Worm (Caenorhabditis elegans) whole organism, L4 larva: ENCODE data around the gene dnc-2.

Experiments
- D1046.2 ChIP-seq: fragments of 200-800 bp; sonication (Bioruptor generic); IDR thresholded peaks from 2 replicates; pipeline ENCODE4 v1.3.6; 2022; ENCODE audit warnings: missing genetic modification characterization, missing compliant biosample characterization
- F26F4.8 ChIP-seq: fragments of 200-800 bp; sonication (Bioruptor generic); conservative IDR thresholded peaks from 2 replicates; pipeline ENCODE4 v1.3.6; 2022; ENCODE audit warnings: missing genetic modification characterization, missing compliant biosample characterization
- F37D6.2 ChIP-seq: sonication (generic microtip); optimal IDR thresholded peaks from 2 replicates; lab custom pipeline; 2016; ENCODE audit warnings: mild to moderate bottlenecking, missing genetic modification characterization, missing compliant biosample characterization
- F49E8.2 ChIP-seq: sonication (generic microtip); optimal IDR thresholded peaks from 2 replicates; lab custom pipeline; 2016; ENCODE audit warnings: missing compliant biosample characterization, mild to moderate bottlenecking, missing genetic modification characterization, borderline replicate concordance
- T20F7.1 ChIP-seq: fragments of 200-800 bp; sonication (Bioruptor generic); optimal IDR thresholded peaks from 2 replicates; lab custom pipeline; 2018; ENCODE audit warnings: mild to moderate bottlenecking, missing genetic modification characterization, missing compliant biosample characterization
- Y75B8A.6 ChIP-seq: fragments of 200-800 bp; sonication (Bioruptor generic); IDR thresholded peaks from 2 replicates; pipeline ENCODE4 v1.3.6; 2022; ENCODE audit warnings: missing genetic modification reagents, missing genetic modification characterization, missing compliant biosample characterization
- ZK546.5 ChIP-seq, 2 experiments: sonication (generic microtip); optimal IDR thresholded peaks; 2 replicates each; lab custom pipeline; 2017; ENCODE audit warnings: missing biosample characterization in 2 of 2, missing genetic modification characterization in 2 of 2
- aha-1 ChIP-seq: fragments of 150-350 bp; peaks from one replicate; lab custom pipeline; 2014; ENCODE audit warnings: missing biosample characterization, missing genetic modification characterization
- aly-2 ChIP-seq: sonication (generic microtip); optimal IDR thresholded peaks from 2 replicates; lab custom pipeline; 2018; ENCODE audit warnings: missing biosample characterization, missing genetic modification characterization
- attf-4 ChIP-seq: sonication (generic microtip); optimal IDR thresholded peaks from 3 replicates; lab custom pipeline; 2017; ENCODE audit warnings: missing biosample characterization, missing genetic modification characterization
- ceh-44 ChIP-seq: fragments of 200-800 bp; sonication (Bioruptor generic); IDR thresholded peaks from 2 replicates; pipeline ENCODE4 v1.3.6; 2022; ENCODE audit warnings: missing genetic modification reagents, missing genetic modification characterization, missing compliant biosample characterization
- ceh-82 ChIP-seq: sonication (generic microtip); optimal IDR thresholded peaks from 2 replicates; lab custom pipeline; 2017; ENCODE audit warnings: missing biosample characterization, missing genetic modification characterization
- daf-16 ChIP-seq, 3 experiments: sonication (generic microtip); optimal IDR thresholded peaks; 2 replicates each; lab custom pipeline; 2016 to 2017; ENCODE audit warnings: missing genetic modification characterization in 3 of 3, missing genetic modification reagents in 3 of 3, mild to moderate bottlenecking in 2 of 3, missing compliant biosample characterization in 2 of 3, missing biosample characterization in 1 of 3, moderate library complexity in 1 of 3
- daf-19 ChIP-seq: fragments of 200-800 bp; sonication (Bioruptor generic); conservative IDR thresholded peaks from 2 replicates; pipeline ENCODE4 v1.3.6; 2022; ENCODE audit warnings: missing genetic modification characterization, missing compliant biosample characterization
- dmd-8 ChIP-seq: fragments of 200-800 bp; sonication (Bioruptor generic); IDR thresholded peaks from 2 replicates; pipeline ENCODE4 v1.3.6; 2022; ENCODE audit warnings: missing genetic modification characterization, missing compliant biosample characterization
- dve-1 ChIP-seq: sonication (generic microtip); optimal IDR thresholded peaks from 2 replicates; lab custom pipeline; 2017; ENCODE audit warnings: antibody characterized with exemption, mild to moderate bottlenecking, missing genetic modification characterization, missing compliant biosample characterization; ENCODE audit not compliant: insufficient read depth
- fkh-10 ChIP-seq: fragments of 150-350 bp; optimal IDR thresholded peaks from 2 replicates; lab custom pipeline; 2014; ENCODE audit warnings: missing biosample characterization, missing genetic modification reagents, missing genetic modification characterization
- fos-1 ChIP-seq: fragments of 150-350 bp; optimal IDR thresholded peaks from 2 replicates; lab custom pipeline; 2014; ENCODE audit warnings: missing biosample characterization, missing genetic modification characterization
- hlh-11 ChIP-seq: fragments of 200-800 bp; sonication (Bioruptor generic); optimal IDR thresholded peaks from 2 replicates; lab custom pipeline; 2018; ENCODE audit warnings: mild to moderate bottlenecking, missing genetic modification characterization, missing compliant biosample characterization
- lin-1 ChIP-seq: fragments of 200-800 bp; sonication (Bioruptor generic); IDR thresholded peaks from 2 replicates; pipeline ENCODE4 v1.3.6; 2022; ENCODE audit warnings: missing genetic modification reagents, missing genetic modification characterization, missing compliant biosample characterization
- lin-13 ChIP-seq: fragments of 150-350 bp; optimal IDR thresholded peaks from 2 replicates; lab custom pipeline; 2014; ENCODE audit warnings: missing biosample characterization, missing genetic modification reagents, missing genetic modification characterization
- lin-15B ChIP-seq: fragments of 150-350 bp; sonication (generic microtip); optimal IDR thresholded peaks from 3 replicates; lab custom pipeline; 2014; ENCODE audit warnings: missing biosample characterization, missing genetic modification characterization
- lin-38 ChIP-seq: fragments of 200-800 bp; sonication (Bioruptor generic); IDR thresholded peaks from 2 replicates; pipeline ENCODE4 v1.3.6; 2022; ENCODE audit warnings: missing genetic modification reagents, missing genetic modification characterization, missing compliant biosample characterization
- lsy-2 ChIP-seq, 2 experiments: fragments of 150-350 bp in 1 of 2; sonication (generic microtip) in 1 of 2; optimal IDR thresholded peaks; 2 replicates each; lab custom pipeline; 2014 to 2017; ENCODE audit warnings: missing biosample characterization in 2 of 2, missing genetic modification characterization in 2 of 2
- mep-1 ChIP-seq: fragments of 150-350 bp; sonication (generic microtip); optimal IDR thresholded peaks from 3 replicates; lab custom pipeline; 2014; ENCODE audit warnings: missing biosample characterization, missing genetic modification characterization
- nhr-111 ChIP-seq: fragments of 200-800 bp; sonication (Bioruptor generic); optimal IDR thresholded peaks from 2 replicates; lab custom pipeline; 2018; ENCODE audit warnings: mild to moderate bottlenecking, missing genetic modification characterization, missing compliant biosample characterization
- nhr-42 ChIP-seq: fragments of 200-800 bp; sonication (Bioruptor generic); IDR thresholded peaks from 2 replicates; pipeline ENCODE4 v1.3.6; 2022; ENCODE audit warnings: missing genetic modification characterization, missing compliant biosample characterization
- nhr-48 ChIP-seq: sonication (generic microtip); optimal IDR thresholded peaks from 2 replicates; lab custom pipeline; 2016; ENCODE audit warnings: mild to moderate bottlenecking, missing genetic modification characterization, missing compliant biosample characterization
- nhr-6 ChIP-seq: fragments of 150-350 bp; optimal IDR thresholded peaks from 2 replicates; lab custom pipeline; 2014; ENCODE audit warnings: missing biosample characterization, missing genetic modification characterization
- php-3 ChIP-seq: fragments of 200-800 bp; sonication (Bioruptor generic); IDR thresholded peaks from 2 replicates; pipeline ENCODE4 v1.3.6; 2022; ENCODE audit warnings: missing genetic modification reagents, missing genetic modification characterization, missing compliant biosample characterization
- rbr-2 ChIP-seq: sonication (generic microtip); optimal IDR thresholded peaks from 2 replicates; lab custom pipeline; 2016; ENCODE audit warnings: missing genotype, missing genetic modification characterization, missing compliant biosample characterization
- saeg-2 ChIP-seq: fragments of 200-800 bp; sonication (Bioruptor generic); IDR thresholded peaks from 2 replicates; pipeline ENCODE4 v1.3.6; 2022; ENCODE audit warnings: missing genetic modification reagents, missing genetic modification characterization, missing compliant biosample characterization
- snpc-1.2 ChIP-seq: fragments of 200-800 bp; sonication (Bioruptor generic); IDR thresholded peaks from 2 replicates; pipeline ENCODE4 v1.3.6; 2022; ENCODE audit warnings: missing genetic modification reagents, missing genetic modification characterization, missing compliant biosample characterization
- spr-3 ChIP-seq: fragments of 200-800 bp; sonication (Bioruptor generic); optimal IDR thresholded peaks from 2 replicates; lab custom pipeline; 2018; ENCODE audit warnings: mild to moderate bottlenecking, missing genetic modification characterization, missing compliant biosample characterization
- tag-97 ChIP-seq: fragments of 200-800 bp; sonication (Bioruptor generic); IDR thresholded peaks from 2 replicates; pipeline ENCODE4 v1.3.6; 2022; ENCODE audit warnings: missing genetic modification characterization, missing compliant biosample characterization
- vab-7 ChIP-seq: fragments of 200-800 bp; sonication (Bioruptor generic); IDR thresholded peaks from 2 replicates; pipeline ENCODE4 v1.3.6; 2022; ENCODE audit warnings: missing genetic modification reagents, missing genetic modification characterization, missing compliant biosample characterization
- ztf-7 ChIP-seq: fragments of 150-350 bp; optimal IDR thresholded peaks from 2 replicates; lab custom pipeline; 2014; ENCODE audit warnings: missing biosample characterization, missing genetic modification characterization

Gene dnc-2

ce11 chrIII:5900709-5901108 lies 24.8 kb downstream of the dnc-2 start (continued):
- TF ChIP-seq daf-16 (GFP tag; optimal IDR thresholded peaks at IDR 0.05; lab: Kevin White, UChicago) (no peak), daf-16 (tag; optimal IDR thresholded peaks at IDR 0.05; lab: Kevin White, UChicago) (peak; percentile 18), dve-1 (tag; lab: Kevin White, UChicago) (peak; percentile 52), attf-4 (tag; lab: Kevin White, UChicago) (no peak), hlh-11 (tag; lab: Kevin White, UChicago) (peak; percentile 23)
- TF ChIP-seq, all 104 proteins: peak for 8

DNA sequence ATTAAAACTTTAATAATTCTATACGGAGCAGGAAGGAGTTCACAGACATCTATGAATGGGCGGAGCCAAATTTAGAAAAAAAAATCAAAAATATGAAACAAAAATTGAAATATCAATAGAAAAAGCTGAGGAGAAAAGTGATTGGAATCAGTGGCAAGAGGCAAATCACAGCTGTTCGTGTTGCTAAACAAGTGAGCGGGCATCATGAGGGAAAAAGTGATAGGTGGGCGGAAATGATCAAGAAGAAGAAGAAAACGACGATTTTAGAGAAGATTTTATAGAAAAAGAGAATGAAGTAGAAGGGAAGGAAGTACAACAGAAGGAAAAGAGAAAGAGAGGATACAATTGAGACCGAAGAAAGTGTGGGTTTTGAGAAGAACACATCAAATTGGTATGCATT lies 26.9 kb downstream of the dnc-2 start:
- no peak for TF ChIP-seq tag-97
- TF ChIP-seq hlh-11 (tag; lab: Kevin White, UChicago), result peak; percentile 24
- TF ChIP-seq nhr-42 (GFP tag; lab: Robert Waterston, UW), result no peak

- TF ChIP-seq D1046.2 (GFP tag; lab: Robert Waterston, UW) (no peak), F49E8.2 (tag; lab: Kevin White, UChicago) (no peak), ceh-82 (no peak), vab-7 (GFP tag; lab: Robert Waterston, UW) (no peak), lin-15B (tag; lab: Kevin White, UChicago) (no peak), mep-1 (tag; lab: Kevin White, UChicago) (peak; percentile 15), F26F4.8 (GFP tag; lab: Robert Waterston, UW) (no peak), aha-1 (tag; lab: Kevin White, UChicago) (peak; percentile 4)
- TF ChIP-seq, all 104 proteins: peak for 2
Observed at ce11 chrIII:5897468-5897867, 28.1 kb downstream of the dnc-2 start.

- TF ChIP-seq T20F7.1 (GFP tag; lab: Kevin White, UChicago) (no peak), snpc-1.2 (GFP tag; lab: Robert Waterston, UW) (no peak), fkh-10 (GFP tag; lab: Kevin White, UChicago) (no peak), ZK546.5 (tag; optimal IDR thresholded peaks at IDR 0.05; lab: Kevin White, UChicago) (no peak), lin-13 (no peak), D1046.2 (GFP tag; lab: Robert Waterston, UW) (no peak), lin-1 (GFP tag; lab: Robert Waterston, UW) (no peak), spr-3 (GFP tag; lab: Kevin White, UChicago) (no peak), lsy-2 (tag; optimal IDR thresholded peaks at IDR 0.05; lab: Kevin White, UChicago) (no peak), aly-2 (tag; lab: Kevin White, UChicago) (no peak), ceh-44 (GFP tag; lab: Robert Waterston, UW) (no peak), ztf-7 (tag; lab: Kevin White, UChicago) (no peak), Y75B8A.6 (GFP tag; lab: Robert Waterston, UW) (no peak), nhr-6 (no peak), daf-19 (GFP tag; lab: Robert Waterston, UW) (no peak), rbr-2 (tag; lab: Kevin White, UChicago) (no peak), lin-38 (GFP tag; lab: Robert Waterston, UW) (no peak)
- TF ChIP-seq, all 104 proteins: peak for 0
Observed at ce11 chrIII:5895913-5896312, 29.6 kb downstream of the dnc-2 start, which contains the start of gene pxl-1. Gene pxl-1, minus strand, starts transcription at chrIII:5896013.

DNA sequence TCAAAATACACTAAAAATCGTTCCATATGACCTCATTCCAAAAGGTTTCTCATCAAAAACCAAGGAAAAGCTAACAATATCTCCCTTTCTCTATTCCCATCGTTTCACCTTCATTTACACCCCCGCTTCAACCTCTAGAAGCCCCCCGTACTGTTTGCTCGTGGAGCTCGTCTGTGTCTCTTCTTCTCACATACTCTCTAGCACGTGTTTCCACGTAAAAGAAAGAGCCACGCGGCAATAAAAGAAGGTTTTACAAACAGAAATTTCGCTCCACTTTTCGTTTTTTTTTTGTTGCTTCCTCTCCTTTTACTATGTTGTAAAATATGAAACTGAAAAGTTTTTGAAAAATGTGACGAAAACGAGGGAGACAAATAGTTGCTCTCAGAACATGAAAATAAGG lies 32.6 kb downstream of the dnc-2 start:
- TF ChIP-seq saeg-2 (GFP tag; lab: Robert Waterston, UW) (no peak), nhr-111 (GFP tag; lab: Kevin White, UChicago) (no peak), F37D6.2 (no peak), spr-3 (GFP tag; lab: Kevin White, UChicago) (no peak), nhr-48 (tag; lab: Kevin White, UChicago) (no peak), aha-1 (tag; lab: Kevin White, UChicago) (no peak), ceh-82 (no peak), php-3 (GFP tag; lab: Robert Waterston, UW) (no peak), fos-1 (tag; lab: Kevin White, UChicago) (no peak), dmd-8 (GFP tag; lab: Robert Waterston, UW) (no peak)
